Worm (Caenorhabditis elegans) whole organism, L4 larva: Measurements from ENCODE around the gene B0001.8.

ENCODE experiments used
- Y75B8A.6 ChIP-seq: fragments of 200-800 bp; sonication (Bioruptor generic); IDR thresholded peaks from 2 replicates; pipeline ENCODE4 v1.3.6; 2022; ENCODE audit warnings: missing genetic modification reagents, missing genetic modification characterization, missing compliant biosample characterization
- aly-2 ChIP-seq: sonication (generic microtip); optimal IDR thresholded peaks from 2 replicates; lab custom pipeline; 2018; ENCODE audit warnings: missing biosample characterization, missing genetic modification characterization
- ama-1 ChIP-seq: fragments of 150-350 bp; optimal IDR thresholded peaks from 2 replicates; lab custom pipeline; 2014; ENCODE audit warnings: inconsistent platforms, mixed read lengths
- dpl-1 ChIP-seq: fragments of 150-350 bp; optimal IDR thresholded peaks from 2 replicates; lab custom pipeline; 2014; ENCODE audit warnings: missing biosample characterization, missing genetic modification reagents, missing genetic modification characterization
- nhr-28 ChIP-seq: fragments of 150-350 bp; optimal IDR thresholded peaks from 2 replicates; lab custom pipeline; 2014; ENCODE audit warnings: missing biosample characterization, missing genetic modification characterization
- nhr-77 ChIP-seq: fragments of 150-350 bp; optimal IDR thresholded peaks from 2 replicates; lab custom pipeline; 2014; ENCODE audit warnings: missing biosample characterization, missing genetic modification characterization
- unc-130 ChIP-seq: sonication (generic microtip); optimal IDR thresholded peaks from 2 replicates; lab custom pipeline; 2016; ENCODE audit warnings: missing genetic modification reagents, missing genetic modification characterization, missing compliant biosample characterization
- unc-62 ChIP-seq, 3 experiments: fragments of 150-350 bp in 1 of 3; sonication (generic microtip); optimal IDR thresholded peaks in 2 of 3; peaks in 1 of 3; 1 replicate in 1 of 3; 2 replicates in 2 of 3; lab custom pipeline; 2014 to 2017; ENCODE audit warnings: missing biosample characterization in 3 of 3, missing genetic modification characterization in 3 of 3, missing genetic modification reagents in 3 of 3, missing genotype in 1 of 3
- zag-1 ChIP-seq: fragments of 150-350 bp; optimal IDR thresholded peaks from 2 replicates; lab custom pipeline; 2014; ENCODE audit warnings: missing biosample characterization, missing genetic modification characterization

DNA sequence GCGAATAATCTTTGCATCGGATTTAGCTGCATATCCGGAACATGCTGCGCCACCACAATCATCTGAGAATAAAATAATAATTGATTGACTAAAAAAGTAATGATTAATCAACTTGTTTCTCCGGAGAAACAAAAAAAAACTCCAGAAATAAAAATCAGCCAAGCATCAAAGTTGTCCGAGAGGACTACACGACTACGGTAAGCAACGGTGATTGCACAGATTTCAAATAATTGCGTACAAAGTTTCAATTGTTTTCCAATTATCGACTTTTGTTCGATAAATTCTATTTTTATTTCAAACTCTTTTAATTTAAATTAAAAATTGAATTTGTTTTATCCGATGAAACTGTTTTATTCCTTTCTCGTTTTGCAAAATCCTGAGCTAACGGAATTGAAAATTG is 47.5 kb downstream of the B0001.8 start, which contains the start of gene cpsf-4:
- TF ChIP-seq Y75B8A.6 (GFP tag; lab: Robert Waterston, UW) = no peak
- TF ChIP-seq aly-2 (tag; lab: Kevin White, UChicago) = no peak
- no peak for TF ChIP-seq unc-130
- TF ChIP-seq dpl-1 (GFP tag; lab: Kevin White, UChicago) = no peak
- no peak for TF ChIP-seq nhr-28 (tag; lab: Kevin White, UChicago)
- TF ChIP-seq zag-1 = no peak
- no peak for TF ChIP-seq nhr-77 (tag; lab: Kevin White, UChicago)
- no peak for TF ChIP-seq ama-1 (lab: Kevin White, UChicago)
- TF ChIP-seq unc-62 (GFP tag; optimal IDR thresholded peaks at IDR 0.05 in 1 of 2; lab: Kevin White, UChicago) = no peak
- no peak for TF ChIP-seq unc-62 (tag; optimal IDR thresholded peaks at IDR 0.05; lab: Kevin White, UChicago)
